Worm (Caenorhabditis elegans) whole organism, mixed stage, embryonic: ENCODE measurements around the gene pqn-36.
A peak's percentile ranks its signal among the peaks of the same experiment; 100 is the strongest.

Source experiments
- blmp-1 ChIP-seq: fragments of 150-350 bp; optimal IDR thresholded peaks from 2 replicates; lab custom pipeline; 2014; ENCODE audit warnings: missing biosample characterization, missing genetic modification characterization
- ces-1 ChIP-seq: fragments of 150-350 bp; optimal IDR thresholded peaks from 2 replicates; lab custom pipeline; 2014; ENCODE audit warnings: missing biosample characterization, missing genetic modification reagents, missing genetic modification characterization
- elt-3 ChIP-seq: fragments of 150-350 bp; optimal IDR thresholded peaks from 2 replicates; lab custom pipeline; 2014; ENCODE audit warnings: missing biosample characterization, missing genetic modification characterization
- hlh-1 ChIP-seq: fragments of 150-350 bp; optimal IDR thresholded peaks from 2 replicates; lab custom pipeline; 2014; ENCODE audit warnings: missing biosample characterization, missing genetic modification reagents, missing genetic modification characterization
- lin-13 ChIP-seq: fragments of 150-350 bp; optimal IDR thresholded peaks from 2 replicates; lab custom pipeline; 2014; ENCODE audit warnings: missing biosample characterization, missing genetic modification characterization
- lin-32 ChIP-seq: fragments of 200-800 bp; sonication (Bioruptor generic); optimal IDR thresholded peaks from 2 replicates; lab custom pipeline; 2018; ENCODE audit warnings: mild to moderate bottlenecking, missing genetic modification characterization, missing compliant biosample characterization
- nhr-12 ChIP-seq: fragments of 150-350 bp; optimal IDR thresholded peaks from 2 replicates; lab custom pipeline; 2014; ENCODE audit warnings: missing biosample characterization, missing genetic modification characterization
- nhr-237 ChIP-seq: fragments of 150-350 bp; optimal IDR thresholded peaks from 2 replicates; lab custom pipeline; 2014; ENCODE audit warnings: missing biosample characterization, missing genetic modification characterization
- unc-62 ChIP-seq: fragments of 150-350 bp; optimal IDR thresholded peaks from 2 replicates; lab custom pipeline; 2014; ENCODE audit warnings: missing biosample characterization, missing genetic modification reagents, missing genetic modification characterization
- ztf-11 ChIP-seq: fragments of 150-350 bp; optimal IDR thresholded peaks from 2 replicates; lab custom pipeline; 2014; ENCODE audit warnings: missing biosample characterization, missing genetic modification characterization

DNA sequence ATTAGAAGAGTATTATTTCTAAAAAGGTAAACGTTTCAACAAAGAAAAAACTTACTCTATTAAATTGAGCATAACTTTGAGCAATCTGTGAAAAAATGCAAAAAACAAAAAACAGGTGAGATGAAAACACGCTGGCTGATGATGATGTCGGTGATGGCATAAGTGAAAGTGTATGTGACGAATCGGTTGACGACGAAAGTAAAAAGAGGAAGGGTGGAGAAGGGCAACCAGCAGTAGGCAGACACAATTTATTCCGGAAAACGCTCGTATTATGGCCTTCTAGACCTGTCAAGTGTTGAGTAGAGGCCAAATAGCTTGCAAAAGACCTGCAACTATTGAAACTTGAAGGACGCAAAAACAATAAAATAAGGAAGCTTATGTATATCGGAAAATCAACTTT is 12.6 kb upstream of the pqn-36 start, which contains the start of gene nas-13:
- TF ChIP-seq nhr-237 (no peak), lin-13 (tag; lab: Kevin White, UChicago) (no peak), unc-62 (GFP tag; lab: Kevin White, UChicago) (no peak), lin-32 (GFP tag; lab: Kevin White, UChicago) (no peak), hlh-1 (tag; lab: Kevin White, UChicago) (no peak), blmp-1 (peak; percentile 20), elt-3 (tag; lab: Kevin White, UChicago) (no peak), ces-1 (no peak), nhr-12 (tag; lab: Kevin White, UChicago) (no peak), ztf-11 (no peak)
